Worm (Caenorhabditis elegans): ENCODE data around the gene scl-9.

DNA sequence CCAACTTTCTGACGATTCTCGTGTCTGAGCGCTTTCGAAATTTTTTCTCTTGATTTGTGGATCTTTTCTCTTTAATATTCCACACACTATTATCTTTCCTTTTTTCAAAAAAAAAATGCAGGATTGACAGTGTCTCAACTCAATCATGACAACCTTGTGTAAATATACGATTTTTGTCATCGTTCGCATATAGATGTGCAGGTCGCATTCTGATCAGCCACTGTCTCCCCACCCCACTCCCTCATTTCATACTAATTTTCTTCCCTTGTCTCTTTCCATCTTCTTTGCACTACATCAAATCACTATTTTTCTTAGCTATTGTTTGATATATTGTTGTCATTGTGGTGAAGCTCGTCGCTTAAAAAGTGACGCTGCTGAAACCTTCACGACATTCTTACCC lies 11.6 kb upstream of the scl-9 start:
- TF ChIP-seq dpl-1 (GFP tag; optimal IDR thresholded peaks at IDR 0.05) (no peak), snpc-4 (GFP tag; optimal IDR thresholded peaks at IDR 0.05) (no peak), snpc-4 (tag; optimal IDR thresholded peaks at IDR 0.05) (peak in 1 of 4 experiments; percentile 19), ama-1 (optimal IDR thresholded peaks at IDR 0.05) (no peak), ama-1 (GFP tag; optimal IDR thresholded peaks at IDR 0.05) (peak in 1 of 2 experiments; percentile 32), lin-35 (GFP tag; optimal IDR thresholded peaks at IDR 0.05) (no peak), ztf-22 (GFP tag; optimal IDR thresholded peaks at IDR 0.05) (no peak)

All from whole organism, young adult.